Fruit fly (Drosophila melanogaster) whole organism, adult: ENCODE results near the gene CG6656.

Source experiments
- CG11617 ChIP-seq: fragments of 200-800 bp; sonication (Bioruptor generic); optimal IDR thresholded peaks from 2 replicates; lab custom pipeline; 2017; ENCODE audit warnings: mild to moderate bottlenecking, missing biosample characterization, missing genetic modification reagents, missing genetic modification characterization
- CG33017 ChIP-seq: fragments of 200-800 bp; sonication (Bioruptor generic); optimal IDR thresholded peaks from 2 replicates; lab custom pipeline; 2018; ENCODE audit warnings: missing biosample characterization, mild to moderate bottlenecking, missing genetic modification characterization, moderate library complexity
- CG5204 ChIP-seq: fragments of 200-800 bp; sonication (Bioruptor generic); optimal IDR thresholded peaks from 2 replicates; lab custom pipeline; 2016; ENCODE audit warnings: missing biosample characterization, missing genetic modification characterization
- CG7045 ChIP-seq: fragments of 200-800 bp; sonication (Bioruptor generic); optimal IDR thresholded peaks from 2 replicates; lab custom pipeline; 2017; ENCODE audit warnings: missing biosample characterization, mild to moderate bottlenecking, missing genetic modification characterization
- CG7101 ChIP-seq: fragments of 200-800 bp; sonication (Bioruptor generic); optimal IDR thresholded peaks from 2 replicates; lab custom pipeline; 2018; ENCODE audit warnings: missing biosample characterization, mild to moderate bottlenecking, missing genetic modification characterization, moderate library complexity
- Clk ChIP-seq: fragments of 200-800 bp; sonication (Bioruptor generic); optimal IDR thresholded peaks from 2 replicates; lab custom pipeline; 2017; ENCODE audit warnings: missing biosample characterization, missing genetic modification characterization
- Crg-1 ChIP-seq: fragments of 200-800 bp; sonication (Bioruptor generic); optimal IDR thresholded peaks from 2 replicates; lab custom pipeline; 2016; ENCODE audit warnings: missing biosample characterization, missing genetic modification characterization
- Mnt ChIP-seq: fragments of 200-800 bp; sonication (Bioruptor generic); optimal IDR thresholded peaks from 2 replicates; lab custom pipeline; 2016; ENCODE audit warnings: missing biosample characterization, mild to moderate bottlenecking, missing genetic modification characterization
- cnc ChIP-seq, 2 experiments: fragments of >200 bp; optimal IDR thresholded peaks; 2 replicates each; lab custom pipeline; 2017
- kay ChIP-seq: fragments of 200-800 bp; sonication (Bioruptor generic); peaks from one replicate; lab custom pipeline; 2016; ENCODE audit warnings: missing biosample characterization, missing genetic modification characterization, borderline replicate concordance
- tj ChIP-seq: fragments of 200-800 bp; sonication (Bioruptor generic); optimal IDR thresholded peaks from 3 replicates; lab custom pipeline; 2017; ENCODE audit warnings: missing biosample characterization, mild to moderate bottlenecking, missing genetic modification characterization, moderate library complexity
- toe ChIP-seq: fragments of 200-800 bp; sonication (Bioruptor generic); optimal IDR thresholded peaks from 2 replicates; lab custom pipeline; 2016; ENCODE audit warnings: missing biosample characterization, missing genetic modification characterization

dm6 chr3R:21869464-21870100 lies 5.5 kb upstream of the CG6656 start, which contains the start of gene CG31174:
- TF ChIP-seq toe (GFP tag; lab: Kevin White, UChicago) (no peak), CG5204 (GFP tag; lab: Kevin White, UChicago) (no peak), cnc (optimal IDR thresholded peaks at IDR 0.05; lab: Kevin White, UChicago) (no peak), kay (GFP tag; lab: Kevin White, UChicago) (peak; percentile 53), Clk (no peak), Mnt (GFP tag; lab: Kevin White, UChicago) (no peak), Crg-1 (GFP tag; lab: Kevin White, UChicago) (no peak), CG7101 (tag; lab: Kevin White, UChicago) (no peak), CG33017 (no peak), CG7045 (GFP tag; lab: Kevin White, UChicago) (no peak), CG11617 (no peak), tj (GFP tag; lab: Kevin White, UChicago) (no peak)
